Worm (Caenorhabditis elegans) whole organism, late embryonic: ENCODE results near the gene F54D12.8.

Experiments
- C38D4.7 ChIP-seq: fragments of 200-800 bp; sonication (Bioruptor generic); optimal IDR thresholded peaks from 2 replicates; lab custom pipeline; 2018; ENCODE audit warnings: mild to moderate bottlenecking, missing genetic modification characterization, moderate library complexity, missing compliant biosample characterization
- F13H6.1 ChIP-seq: sonication (generic microtip); optimal IDR thresholded peaks from 2 replicates; lab custom pipeline; 2016; ENCODE audit warnings: missing genetic modification characterization, missing compliant biosample characterization
- K02D7.2 ChIP-seq: sonication (generic microtip); optimal IDR thresholded peaks from 2 replicates; lab custom pipeline; 2017; ENCODE audit warnings: mild to moderate bottlenecking, missing genetic modification characterization, missing compliant biosample characterization
- K09A11.1 ChIP-seq: sonication (generic microtip); optimal IDR thresholded peaks from 2 replicates; lab custom pipeline; 2017; ENCODE audit warnings: antibody characterized with exemption, mild to moderate bottlenecking, missing genetic modification characterization, missing compliant biosample characterization; ENCODE audit not compliant: insufficient read depth
- T23F11.4 ChIP-seq: fragments of 200-800 bp; sonication (Bioruptor generic); optimal IDR thresholded peaks from 2 replicates; lab custom pipeline; 2018; ENCODE audit warnings: mild to moderate bottlenecking, missing genetic modification characterization, missing compliant biosample characterization
- ceh-14 ChIP-seq: sonication (generic microtip); optimal IDR thresholded peaks from 2 replicates; lab custom pipeline; 2016; ENCODE audit warnings: missing genotype, missing genetic modification characterization, missing compliant biosample characterization
- ceh-19 ChIP-seq: fragments of 200-800 bp; sonication (Bioruptor generic); optimal IDR thresholded peaks from 2 replicates; lab custom pipeline; 2018; ENCODE audit warnings: mild to moderate bottlenecking, missing genetic modification characterization, missing compliant biosample characterization
- ceh-31 ChIP-seq: sonication (generic microtip); optimal IDR thresholded peaks from 2 replicates; lab custom pipeline; 2016; ENCODE audit warnings: missing genetic modification characterization, missing compliant biosample characterization
- ceh-34 ChIP-seq: sonication (generic microtip); optimal IDR thresholded peaks from 2 replicates; lab custom pipeline; 2016; ENCODE audit warnings: mild to moderate bottlenecking, missing genetic modification characterization, missing compliant biosample characterization
- ceh-48 ChIP-seq: sonication (generic microtip); optimal IDR thresholded peaks from 2 replicates; lab custom pipeline; 2016; ENCODE audit warnings: missing genetic modification characterization, inconsistent platforms, missing compliant biosample characterization
- ceh-9 ChIP-seq: sonication (generic microtip); optimal IDR thresholded peaks from 2 replicates; lab custom pipeline; 2016; ENCODE audit warnings: mild to moderate bottlenecking, missing genetic modification characterization, inconsistent platforms, missing compliant biosample characterization
- eyg-1 ChIP-seq: sonication (generic microtip); optimal IDR thresholded peaks from 2 replicates; lab custom pipeline; 2016; ENCODE audit warnings: missing genotype, missing genetic modification characterization, missing compliant biosample characterization
- fax-1 ChIP-seq: sonication (generic microtip); optimal IDR thresholded peaks from 2 replicates; lab custom pipeline; 2016; ENCODE audit warnings: missing genotype, missing genetic modification characterization, missing compliant biosample characterization
- fkh-10 ChIP-seq: fragments of 150-350 bp; optimal IDR thresholded peaks from 2 replicates; lab custom pipeline; 2014; ENCODE audit warnings: missing biosample characterization, missing genetic modification reagents, missing genetic modification characterization
- hlh-13 ChIP-seq: fragments of 200-800 bp; sonication (Bioruptor generic); optimal IDR thresholded peaks from 2 replicates; lab custom pipeline; 2018; ENCODE audit warnings: mild to moderate bottlenecking, missing genetic modification characterization, missing compliant biosample characterization
- hlh-6 ChIP-seq: sonication (generic microtip); optimal IDR thresholded peaks from 2 replicates; lab custom pipeline; 2016; ENCODE audit warnings: missing genotype, missing genetic modification characterization, missing compliant biosample characterization
- hlh-8 ChIP-seq: sonication (generic microtip); optimal IDR thresholded peaks from 2 replicates; lab custom pipeline; 2016; ENCODE audit warnings: missing genotype, missing genetic modification characterization, missing compliant biosample characterization
- madf-2 ChIP-seq: sonication (generic microtip); optimal IDR thresholded peaks from 2 replicates; lab custom pipeline; 2017; ENCODE audit warnings: missing genetic modification characterization, missing compliant biosample characterization
- mec-3 ChIP-seq: sonication (generic microtip); optimal IDR thresholded peaks from 2 replicates; lab custom pipeline; 2016; ENCODE audit warnings: borderline replicate concordance, missing genetic modification characterization, missing compliant biosample characterization
- nfya-1 ChIP-seq: sonication (generic microtip); optimal IDR thresholded peaks from 2 replicates; lab custom pipeline; 2017; ENCODE audit warnings: missing genetic modification characterization, mild to moderate bottlenecking, missing compliant biosample characterization, antibody characterized with exemption, moderate library complexity
- odd-2 ChIP-seq: sonication (generic microtip); optimal IDR thresholded peaks from 2 replicates; lab custom pipeline; 2017; ENCODE audit warnings: antibody characterized with exemption, mild to moderate bottlenecking, missing genetic modification characterization, missing compliant biosample characterization
- pag-3 ChIP-seq: sonication (generic microtip); optimal IDR thresholded peaks from 2 replicates; lab custom pipeline; 2016; ENCODE audit warnings: missing compliant biosample characterization, missing genetic modification characterization, borderline replicate concordance
- pha-2 ChIP-seq: sonication (generic microtip); optimal IDR thresholded peaks from 2 replicates; lab custom pipeline; 2017; ENCODE audit warnings: mild to moderate bottlenecking, missing genetic modification characterization, missing compliant biosample characterization
- rnt-1 ChIP-seq: sonication (generic microtip); optimal IDR thresholded peaks from 2 replicates; lab custom pipeline; 2016; ENCODE audit warnings: missing genetic modification characterization, missing compliant biosample characterization
- sdc-2 ChIP-seq: sonication (generic microtip); optimal IDR thresholded peaks from 2 replicates; lab custom pipeline; 2016; ENCODE audit warnings: missing genotype, missing genetic modification characterization, missing compliant biosample characterization
- sox-2 ChIP-seq: fragments of 200-800 bp; sonication (Bioruptor generic); IDR thresholded peaks from 2 replicates; pipeline ENCODE4 v1.3.6; 2022; ENCODE audit warnings: missing genetic modification reagents, missing genetic modification characterization, missing compliant biosample characterization
- syd-9 ChIP-seq: sonication (generic microtip); optimal IDR thresholded peaks from 2 replicates; lab custom pipeline; 2016; ENCODE audit warnings: mild to moderate bottlenecking, missing genetic modification characterization, moderate library complexity, missing compliant biosample characterization
- tbx-2 ChIP-seq: sonication (generic microtip); optimal IDR thresholded peaks from 2 replicates; lab custom pipeline; 2016; ENCODE audit warnings: missing genetic modification characterization, missing compliant biosample characterization
- unc-55 ChIP-seq: sonication (generic microtip); optimal IDR thresholded peaks from 2 replicates; lab custom pipeline; 2017; ENCODE audit warnings: missing biosample characterization, missing genetic modification reagents, missing genetic modification characterization
- ztf-16 ChIP-seq: sonication (generic microtip); optimal IDR thresholded peaks from 2 replicates; lab custom pipeline; 2017; ENCODE audit warnings: missing genetic modification characterization, missing compliant biosample characterization

The F54D12.8 gene

ce11 chrII:1372966-1373365 lies 24.9 kb downstream of the F54D12.8 start:
- TF ChIP-seq ceh-34 (tag; lab: Kevin White, UChicago) = no peak
- TF ChIP-seq nfya-1 = peak; percentile 80

- TF ChIP-seq nfya-1 = peak; percentile 52
- no peak for TF ChIP-seq hlh-6 (tag; lab: Kevin White, UChicago)
These were observed 25.7 kb downstream of the F54D12.8 start for ce11 chrII:1372138-1372537.

- TF ChIP-seq hlh-6 (tag; lab: Kevin White, UChicago) (no peak), K02D7.2 (tag; lab: Kevin White, UChicago) (no peak)
These were observed 26.3 kb downstream of the F54D12.8 start for ce11 chrII:1371533-1371932.

ce11 chrII:1369322-1369721 lies 28.5 kb downstream of the F54D12.8 start:
- TF ChIP-seq ztf-16 (tag; lab: Kevin White, UChicago) (no peak), sox-2 (GFP tag; lab: Robert Waterston, UW) (no peak), pha-2 (no peak), madf-2 (tag; lab: Kevin White, UChicago) (no peak), pag-3 (tag; lab: Kevin White, UChicago) (no peak), ceh-19 (GFP tag; lab: Kevin White, UChicago) (no peak), mec-3 (tag; lab: Kevin White, UChicago) (no peak), rnt-1 (no peak), ceh-9 (tag; lab: Kevin White, UChicago) (no peak), K09A11.1 (no peak), ceh-14 (no peak), hlh-8 (tag; lab: Kevin White, UChicago) (no peak), T23F11.4 (GFP tag; lab: Kevin White, UChicago) (no peak)

ce11 chrII:1368756-1369155 lies 29.1 kb downstream of the F54D12.8 start:
- TF ChIP-seq ceh-19 (GFP tag; lab: Kevin White, UChicago) (no peak), eyg-1 (no peak), fax-1 (tag; lab: Kevin White, UChicago) (no peak), sdc-2 (tag; lab: Kevin White, UChicago) (no peak), ztf-16 (tag; lab: Kevin White, UChicago) (no peak)

- TF ChIP-seq F13H6.1 (tag; lab: Kevin White, UChicago) = no peak
These were observed 31.9 kb downstream of the F54D12.8 start for ce11 chrII:1365985-1366384.

- no peak for TF ChIP-seq ceh-34 (tag; lab: Kevin White, UChicago)
- no peak for TF ChIP-seq unc-55 (GFP tag; lab: Kevin White, UChicago)
- no peak for TF ChIP-seq hlh-13
- TF ChIP-seq fkh-10 (GFP tag; lab: Kevin White, UChicago) = no peak
- no peak for TF ChIP-seq ceh-31 (tag; lab: Kevin White, UChicago)
- TF ChIP-seq C38D4.7 (GFP tag; lab: Kevin White, UChicago) = no peak
- TF ChIP-seq pag-3 (tag; lab: Kevin White, UChicago) = no peak
- no peak for TF ChIP-seq ceh-48
- TF ChIP-seq syd-9 (tag; lab: Kevin White, UChicago) = no peak
These were observed 35.4 kb downstream of the F54D12.8 start for ce11 chrII:1362423-1362822.

- TF ChIP-seq odd-2 (no peak), tbx-2 (tag; lab: Kevin White, UChicago) (no peak), ceh-9 (tag; lab: Kevin White, UChicago) (no peak), C38D4.7 (GFP tag; lab: Kevin White, UChicago) (no peak)
These were observed 37.6 kb downstream of the F54D12.8 start for ce11 chrII:1360257-1360656.
